Fruit fly (Drosophila melanogaster): ENCODE measurements around the gene OtopLa.

The OtopLa gene

DNA sequence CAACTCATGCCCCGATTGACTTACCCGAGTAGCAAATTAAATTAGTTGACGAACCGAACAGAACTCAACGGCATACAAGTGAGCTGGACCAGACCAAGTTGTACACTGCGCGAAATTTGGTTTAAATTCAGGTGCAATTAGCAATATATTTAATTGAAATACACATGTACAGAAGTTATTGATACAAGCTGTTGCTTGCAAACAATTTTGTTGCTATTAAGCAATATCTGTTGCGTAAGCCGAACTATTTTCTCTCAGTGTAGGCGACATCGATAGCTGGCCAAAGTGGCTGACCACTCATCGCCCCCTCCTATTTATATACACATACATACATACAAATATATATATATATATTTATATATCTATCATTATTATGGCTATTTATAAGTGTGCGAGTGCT is 44.1 kb downstream of the OtopLa start (continued):
- TF ChIP-seq zfh1 (GFP tag; IDR thresholded peaks at IDR 0.05), result peak; percentile 80
- TF ChIP-seq Asciz (GFP tag; optimal IDR thresholded peaks at IDR 0.05), result no peak
- no peak for TF ChIP-seq CG10654 (GFP tag; optimal IDR thresholded peaks at IDR 0.05)
- TF ChIP-seq pzg (GFP tag; optimal IDR thresholded peaks at IDR 0.05), result no peak
- peak; percentile 27 for TF ChIP-seq CG4820 (GFP tag; optimal IDR thresholded peaks at IDR 0.05)
- peak; percentile 39; the same call in 1 of the 3 replicates for TF ChIP-seq ken (GFP tag; IDR thresholded peaks at IDR 0.05)
- no peak for TF ChIP-seq CG17186 (GFP tag; optimal IDR thresholded peaks at IDR 0.05)
- TF ChIP-seq da (GFP tag; optimal IDR thresholded peaks at IDR 0.05), result no peak
- peak; percentile 63 for TF ChIP-seq Ets65A (GFP tag)
- no peak for TF ChIP-seq lilli (GFP tag; optimal IDR thresholded peaks at IDR 0.05)
- TF ChIP-seq CG6791 (GFP tag; IDR thresholded peaks at IDR 0.05; ENCODE audit: partially characterized antibody), result no peak
- no peak for TF ChIP-seq emc (GFP tag; optimal IDR thresholded peaks at IDR 0.05)
- TF ChIP-seq CG8388 (GFP tag; optimal IDR thresholded peaks at IDR 0.05), result peak; percentile 24
- no peak for TF ChIP-seq gcm (GFP tag; optimal IDR thresholded peaks at IDR 0.05)
- no peak for TF ChIP-seq vnd (GFP tag; IDR thresholded peaks at IDR 0.05; ENCODE audit: partially characterized antibody)
- TF ChIP-seq Bdp1 (GFP tag; optimal IDR thresholded peaks at IDR 0.05), result no peak
- no peak for TF ChIP-seq Kr (GFP tag; optimal IDR thresholded peaks at IDR 0.05)
- no peak for TF ChIP-seq CG1602 (GFP tag; optimal IDR thresholded peaks at IDR 0.05)
- no peak for TF ChIP-seq tin (GFP tag; optimal IDR thresholded peaks at IDR 0.05)
- TF ChIP-seq CG42726 (GFP tag; IDR thresholded peaks at IDR 0.05; ENCODE audit: partially characterized antibody), result no peak
- TF ChIP-seq Optix (GFP tag; IDR thresholded peaks at IDR 0.05), result no peak; the same call in 2 of the 3 replicates
- TF ChIP-seq CG13424 (tag; optimal IDR thresholded peaks at IDR 0.05), result peak; percentile 33
- no peak for TF ChIP-seq ERR (GFP tag; optimal IDR thresholded peaks at IDR 0.05)
- no peak for TF ChIP-seq CG10431 (GFP tag; optimal IDR thresholded peaks at IDR 0.05)
- TF ChIP-seq ac (GFP tag; optimal IDR thresholded peaks at IDR 0.05), result peak; percentile 27
- no peak for TF ChIP-seq Side (GFP tag; optimal IDR thresholded peaks at IDR 0.05)
- peak; percentile 57 for TF ChIP-seq Vsx1 (GFP tag; optimal IDR thresholded peaks at IDR 0.05)
- no peak for TF ChIP-seq Max (GFP tag; optimal IDR thresholded peaks at IDR 0.05)
- TF ChIP-seq phol (tag; optimal IDR thresholded peaks at IDR 0.05), result peak; percentile 44
- no peak for TF ChIP-seq maf-S (GFP tag; optimal IDR thresholded peaks at IDR 0.05)
- no peak for TF ChIP-seq Deaf1 (tag; optimal IDR thresholded peaks at IDR 0.05)
- TF ChIP-seq Bgb (GFP tag; IDR thresholded peaks at IDR 0.05; ENCODE audit: partially characterized antibody), result no peak
- TF ChIP-seq gcm2 (GFP tag; optimal IDR thresholded peaks at IDR 0.05), result no peak
- no peak for TF ChIP-seq her (GFP tag; optimal IDR thresholded peaks at IDR 0.05)
- TF ChIP-seq dmrt11E (tag; optimal IDR thresholded peaks at IDR 0.05), result peak; percentile 63
- TF ChIP-seq NFAT (GFP tag; IDR thresholded peaks at IDR 0.05), result 0 out of 2 replicates have a peak, but pooled peaks have one; percentile 25
- TF ChIP-seq bcd (GFP tag; optimal IDR thresholded peaks at IDR 0.05), result peak; percentile 34
- no peak for TF ChIP-seq Myb (GFP tag; optimal IDR thresholded peaks at IDR 0.05)
- peak; percentile 2 for TF ChIP-seq ATbp (GFP tag; optimal IDR thresholded peaks at IDR 0.05)
- no peak for TF ChIP-seq vfl (GFP tag; optimal IDR thresholded peaks at IDR 0.05)
- peak; percentile 26 for TF ChIP-seq CG7271 (tag; optimal IDR thresholded peaks at IDR 0.05)
- TF ChIP-seq trh (GFP tag; optimal IDR thresholded peaks at IDR 0.05), result no peak
- no peak for TF ChIP-seq CG3847 (GFP tag; IDR thresholded peaks at IDR 0.05)
- no peak for TF ChIP-seq salm (tag; optimal IDR thresholded peaks at IDR 0.05)
- 0 out of 2 replicates have a peak, but pooled peaks have one; percentile 7 for TF ChIP-seq H2.0 (GFP tag; IDR thresholded peaks at IDR 0.05)
- TF ChIP-seq CG10209 (GFP tag; optimal IDR thresholded peaks at IDR 0.05), result peak; percentile 23
- TF ChIP-seq CG13894 (tag; optimal IDR thresholded peaks at IDR 0.05), result no peak
- no peak for TF ChIP-seq Eip74EF (GFP tag; optimal IDR thresholded peaks at IDR 0.05)
- peak; percentile 63 for TF ChIP-seq slbo (GFP tag; IDR thresholded peaks at IDR 0.05)
- no peak for TF ChIP-seq ab (GFP tag; optimal IDR thresholded peaks at IDR 0.05)
- no peak for TF ChIP-seq gce (GFP tag; IDR thresholded peaks at IDR 0.05)
